Worm (Caenorhabditis elegans) whole organism, midembryonic: ENCODE measurements around the gene R186.8.

Experiments
- T22C8.4 ChIP-seq: fragments of 200-800 bp; sonication (Bioruptor generic); IDR thresholded peaks from 2 replicates; pipeline ENCODE4 v1.3.6; 2022; ENCODE audit warnings: missing genetic modification characterization, missing compliant biosample characterization
- cog-1 ChIP-seq: sonication (generic microtip); optimal IDR thresholded peaks from 2 replicates; lab custom pipeline; 2016; ENCODE audit warnings: missing genetic modification characterization, missing compliant biosample characterization
- flt-1 ChIP-seq: fragments of 200-800 bp; sonication (Bioruptor generic); IDR thresholded peaks from 2 replicates; pipeline ENCODE4 v1.3.6; 2022; ENCODE audit warnings: missing genetic modification characterization, missing compliant biosample characterization
- klf-2 ChIP-seq: fragments of 200-800 bp; sonication (Bioruptor generic); conservative IDR thresholded peaks from 2 replicates; pipeline ENCODE4 v1.3.6; 2022; ENCODE audit warnings: missing genetic modification reagents, missing genetic modification characterization, missing compliant biosample characterization
- med-1 ChIP-seq: sonication (generic microtip); optimal IDR thresholded peaks from 2 replicates; lab custom pipeline; 2017; ENCODE audit warnings: missing genetic modification characterization, mild to moderate bottlenecking, missing compliant biosample characterization, antibody characterized with exemption, missing genetic modification reagents; ENCODE audit not compliant: insufficient read depth
- ref-1 ChIP-seq: fragments of 200-800 bp; sonication (Bioruptor generic); conservative IDR thresholded peaks from 2 replicates; pipeline ENCODE4 v1.3.6; 2022; ENCODE audit warnings: missing genetic modification reagents, missing genetic modification characterization, missing compliant biosample characterization
- tab-1 ChIP-seq: fragments of 200-800 bp; sonication (Bioruptor generic); IDR thresholded peaks from 2 replicates; pipeline ENCODE4 v1.3.6; 2022; ENCODE audit warnings: missing genetic modification characterization, missing compliant biosample characterization
- ztf-23 ChIP-seq: fragments of 200-800 bp; sonication (Bioruptor generic); IDR thresholded peaks from 2 replicates; pipeline ENCODE4 v1.3.6; 2022; ENCODE audit warnings: missing genetic modification reagents, missing genetic modification characterization, missing compliant biosample characterization
- ztf-29 ChIP-seq: fragments of 200-800 bp; sonication (Bioruptor generic); IDR thresholded peaks from 2 replicates; pipeline ENCODE4 v1.3.6; 2022; ENCODE audit warnings: missing genetic modification reagents, missing genetic modification characterization, missing compliant biosample characterization

The R186.8 gene

ce11 chrV:12928929-12929532 lies 38.8 kb downstream of the R186.8 start, which contains the start of gene T16G1.2:
T16G1.2 (plus strand) TSS chrV:12929482.
- TF ChIP-seq tab-1 (GFP tag; lab: Robert Waterston, UW) (no peak), ztf-29 (GFP tag; lab: Robert Waterston, UW) (no peak), klf-2 (GFP tag; lab: Robert Waterston, UW) (no peak), med-1 (GFP tag; lab: Kevin White, UChicago) (no peak), ref-1 (no peak), flt-1 (GFP tag; lab: Robert Waterston, UW) (no peak), ztf-23 (GFP tag; lab: Robert Waterston, UW) (no peak), T22C8.4 (no peak), cog-1 (no peak)

ce11 chrV:12924128-12924527 lies 43.7 kb downstream of the R186.8 start, which contains the start of gene pqn-67:
pqn-67 (plus strand) TSS chrV:12924428.
- TF ChIP-seq ztf-23 (GFP tag; lab: Robert Waterston, UW): no peak
- TF ChIP-seq cog-1: no peak
- no peak for TF ChIP-seq T22C8.4
- TF ChIP-seq ztf-29 (GFP tag; lab: Robert Waterston, UW): no peak
- no peak for TF ChIP-seq klf-2 (GFP tag; lab: Robert Waterston, UW)
- TF ChIP-seq ref-1: no peak
- no peak for TF ChIP-seq flt-1 (GFP tag; lab: Robert Waterston, UW)
- no peak for TF ChIP-seq med-1 (GFP tag; lab: Kevin White, UChicago)
- TF ChIP-seq tab-1 (GFP tag; lab: Robert Waterston, UW): no peak

ce11 chrV:12922308-12922707 lies 45.5 kb downstream of the R186.8 start, which contains the start of gene dhrs-4:
dhrs-4 (plus strand) TSS chrV:12922608.
- TF ChIP-seq tab-1 (GFP tag; lab: Robert Waterston, UW): no peak
- no peak for TF ChIP-seq ztf-29 (GFP tag; lab: Robert Waterston, UW)
- TF ChIP-seq T22C8.4: no peak
- TF ChIP-seq med-1 (GFP tag; lab: Kevin White, UChicago): no peak
- no peak for TF ChIP-seq flt-1 (GFP tag; lab: Robert Waterston, UW)
- no peak for TF ChIP-seq klf-2 (GFP tag; lab: Robert Waterston, UW)
- TF ChIP-seq cog-1: no peak
- no peak for TF ChIP-seq ztf-23 (GFP tag; lab: Robert Waterston, UW)
- no peak for TF ChIP-seq ref-1

- TF ChIP-seq flt-1 (GFP tag; lab: Robert Waterston, UW): no peak
- no peak for TF ChIP-seq cog-1
- no peak for TF ChIP-seq klf-2 (GFP tag; lab: Robert Waterston, UW)
- TF ChIP-seq med-1 (GFP tag; lab: Kevin White, UChicago): no peak
- no peak for TF ChIP-seq ztf-23 (GFP tag; lab: Robert Waterston, UW)
- no peak for TF ChIP-seq ztf-29 (GFP tag; lab: Robert Waterston, UW)
- no peak for TF ChIP-seq tab-1 (GFP tag; lab: Robert Waterston, UW)
- TF ChIP-seq T22C8.4: no peak
- no peak for TF ChIP-seq ref-1
Observed at ce11 chrV:12921680-12922079, 46.1 kb downstream of the R186.8 start.

ce11 chrV:12919705-12920104 lies 48.1 kb downstream of the R186.8 start, which contains the start of gene lipl-1:
lipl-1 (plus strand) TSS chrV:12919986.
- TF ChIP-seq ztf-23 (GFP tag; lab: Robert Waterston, UW): no peak
- TF ChIP-seq T22C8.4: no peak
- no peak for TF ChIP-seq ref-1
- TF ChIP-seq med-1 (GFP tag; lab: Kevin White, UChicago): no peak
- TF ChIP-seq flt-1 (GFP tag; lab: Robert Waterston, UW): no peak
- no peak for TF ChIP-seq ztf-29 (GFP tag; lab: Robert Waterston, UW)
- TF ChIP-seq klf-2 (GFP tag; lab: Robert Waterston, UW): no peak
- TF ChIP-seq cog-1: no peak
- no peak for TF ChIP-seq tab-1 (GFP tag; lab: Robert Waterston, UW)
